Worm (Caenorhabditis elegans) whole organism, dauer: ENCODE measurements around the gene C50E10.1.

Experiments used
- unc-62 ChIP-seq: sonication (generic microtip); optimal IDR thresholded peaks from 2 replicates; lab custom pipeline; 2017; ENCODE audit warnings: missing biosample characterization, missing genetic modification reagents, missing genetic modification characterization

The C50E10.1 gene

ce11 chrII:12262567-12262966 is 39.7 kb downstream of the C50E10.1 start:
- no peak for TF ChIP-seq unc-62 (GFP tag; lab: Kevin White, UChicago)

ce11 chrII:12261147-12261821 is 41.0 kb downstream of the C50E10.1 start:
- no peak for TF ChIP-seq unc-62 (GFP tag; lab: Kevin White, UChicago)

ce11 chrII:12260538-12260937 is 41.7 kb downstream of the C50E10.1 start:
- TF ChIP-seq unc-62 (GFP tag; lab: Kevin White, UChicago): no peak

- TF ChIP-seq unc-62 (GFP tag; lab: Kevin White, UChicago): no peak
Measured at ce11 chrII:12257095-12257494, 45.2 kb downstream of the C50E10.1 start.

ce11 chrII:12256528-12256927 is 45.7 kb downstream of the C50E10.1 start, which contains the start of gene parn-2:
Gene parn-2, minus strand, starts transcription at chrII:12256628.
- TF ChIP-seq unc-62 (GFP tag; lab: Kevin White, UChicago): no peak

ce11 chrII:12255545-12256233 is 46.6 kb downstream of the C50E10.1 start:
- TF ChIP-seq unc-62 (GFP tag; lab: Kevin White, UChicago): no peak
